Worm (Caenorhabditis elegans) whole organism, young adult: ENCODE measurements around the gene F54B11.8.

Source experiments
- B0336.3 ChIP-seq: fragments of 200-800 bp; sonication (Bioruptor generic); IDR thresholded peaks from 2 replicates; pipeline ENCODE4 v1.3.6; 2022; ENCODE audit warnings: missing genetic modification characterization, missing compliant biosample characterization
- F22D6.2 ChIP-seq: sonication (generic microtip); optimal IDR thresholded peaks from 2 replicates; lab custom pipeline; 2016; ENCODE audit warnings: mild to moderate bottlenecking, missing genetic modification characterization, missing compliant biosample characterization
- F33H1.4 ChIP-seq: fragments of 200-800 bp; sonication (Bioruptor generic); IDR thresholded peaks from 2 replicates; pipeline ENCODE4 v1.3.6; 2022; ENCODE audit warnings: missing genetic modification reagents, missing genetic modification characterization, missing compliant biosample characterization
- F39B2.1 ChIP-seq: fragments of 200-800 bp; sonication (Bioruptor generic); IDR thresholded peaks from 2 replicates; pipeline ENCODE4 v1.3.6; 2022; ENCODE audit warnings: missing genetic modification reagents, missing genetic modification characterization, missing compliant biosample characterization
- Y53F4B.3 ChIP-seq: fragments of 200-800 bp; sonication (Bioruptor generic); IDR thresholded peaks from 2 replicates; pipeline ENCODE4 v1.3.6; 2022; ENCODE audit warnings: missing genetic modification reagents, missing genetic modification characterization, missing compliant biosample characterization
- akir-1 ChIP-seq: fragments of 200-800 bp; sonication (Bioruptor generic); optimal IDR thresholded peaks from 2 replicates; lab custom pipeline; 2018; ENCODE audit warnings: mild to moderate bottlenecking, missing genetic modification characterization, moderate library complexity, missing compliant biosample characterization
- aptf-3 ChIP-seq: fragments of 200-800 bp; sonication (Bioruptor generic); IDR thresholded peaks from 2 replicates; pipeline ENCODE4 v1.3.6; 2022; ENCODE audit warnings: missing genetic modification characterization, missing compliant biosample characterization
- ccch-3 ChIP-seq: fragments of 200-800 bp; sonication (Bioruptor generic); optimal IDR thresholded peaks from 2 replicates; lab custom pipeline; 2018; ENCODE audit warnings: mild to moderate bottlenecking, missing genetic modification characterization, missing compliant biosample characterization
- cebp-1 ChIP-seq, 2 experiments: fragments of 200-800 bp in 1 of 2; sonication (Bioruptor generic) in 1 of 2; sonication (generic microtip) in 1 of 2; IDR thresholded peaks in 1 of 2; optimal IDR thresholded peaks in 1 of 2; 2 replicates each; pipeline versions ENCODE4 v1.3.6 to Lab custom; 2017 to 2022; ENCODE audit warnings: missing compliant biosample characterization in 2 of 2, missing genetic modification characterization in 2 of 2, mild to moderate bottlenecking in 1 of 2, missing genetic modification reagents in 1 of 2, moderate library complexity in 1 of 2
- cebp-2 ChIP-seq: fragments of 200-800 bp; sonication (Bioruptor generic); IDR thresholded peaks from 2 replicates; pipeline ENCODE4 v1.3.6; 2022; ENCODE audit warnings: missing genetic modification characterization, missing compliant biosample characterization
- ceh-40 ChIP-seq: fragments of 200-800 bp; sonication (Bioruptor generic); IDR thresholded peaks from 2 replicates; pipeline ENCODE4 v1.3.6; 2022; ENCODE audit warnings: missing genetic modification characterization, missing compliant biosample characterization
- ceh-58 ChIP-seq: fragments of 200-800 bp; sonication (Bioruptor generic); IDR thresholded peaks from 2 replicates; pipeline ENCODE4 v1.3.6; 2022; ENCODE audit warnings: missing genetic modification characterization, missing compliant biosample characterization
- chd-7 ChIP-seq: sonication (generic microtip); optimal IDR thresholded peaks from 2 replicates; lab custom pipeline; 2016; ENCODE audit warnings: mild to moderate bottlenecking, missing genetic modification characterization, moderate library complexity, missing compliant biosample characterization
- dpff-1 ChIP-seq: sonication (generic microtip); optimal IDR thresholded peaks from 2 replicates; lab custom pipeline; 2017; ENCODE audit warnings: mild to moderate bottlenecking, missing genetic modification characterization, missing compliant biosample characterization
- efl-1 ChIP-seq: fragments of 150-350 bp; optimal IDR thresholded peaks from 2 replicates; lab custom pipeline; 2014; ENCODE audit warnings: missing biosample characterization, missing genetic modification reagents, missing genetic modification characterization
- egrh-3 ChIP-seq: fragments of 200-800 bp; sonication (Bioruptor generic); IDR thresholded peaks from 2 replicates; pipeline ENCODE4 v1.3.6; 2022; ENCODE audit warnings: missing genetic modification reagents, missing genetic modification characterization, missing compliant biosample characterization
- hmg-20 ChIP-seq: fragments of 200-800 bp; sonication (Bioruptor generic); IDR thresholded peaks from 2 replicates; pipeline ENCODE4 v1.3.6; 2022; ENCODE audit warnings: missing genetic modification reagents, missing genetic modification characterization, missing compliant biosample characterization
- hrde-1 ChIP-seq: sonication (generic microtip); optimal IDR thresholded peaks from 2 replicates; lab custom pipeline; 2016; ENCODE audit warnings: missing genetic modification characterization, mild to moderate bottlenecking, missing compliant biosample characterization, moderate library complexity, missing genotype, missing genetic modification reagents, borderline replicate concordance
- let-526 ChIP-seq: fragments of 200-800 bp; sonication (Bioruptor generic); IDR thresholded peaks from 2 replicates; pipeline ENCODE4 v1.3.6; 2022; ENCODE audit warnings: missing genetic modification reagents, missing genetic modification characterization, missing compliant biosample characterization
- lin-54 ChIP-seq: fragments of 200-800 bp; sonication (Bioruptor generic); optimal IDR thresholded peaks from 2 replicates; lab custom pipeline; 2018; ENCODE audit warnings: mild to moderate bottlenecking, missing genetic modification characterization, missing compliant biosample characterization
- lir-1 ChIP-seq: fragments of 200-800 bp; sonication (Bioruptor generic); conservative IDR thresholded peaks from 2 replicates; pipeline ENCODE4 v1.3.6; 2022; ENCODE audit warnings: missing genetic modification reagents, missing genetic modification characterization, missing compliant biosample characterization
- madf-10 ChIP-seq: sonication (generic microtip); optimal IDR thresholded peaks from 2 replicates; lab custom pipeline; 2016; ENCODE audit warnings: mild to moderate bottlenecking, missing genetic modification characterization, missing compliant biosample characterization
- nfyb-1 ChIP-seq: fragments of 200-800 bp; sonication (Bioruptor generic); IDR thresholded peaks from 2 replicates; pipeline ENCODE4 v1.3.6; 2022; ENCODE audit warnings: missing genetic modification reagents, missing genetic modification characterization, missing compliant biosample characterization
- nhr-120 ChIP-seq: fragments of 200-800 bp; sonication (Bioruptor generic); IDR thresholded peaks from 2 replicates; pipeline ENCODE4 v1.3.6; 2022; ENCODE audit warnings: missing genetic modification characterization, missing compliant biosample characterization
- nhr-27 ChIP-seq: fragments of 200-800 bp; sonication (Bioruptor generic); optimal IDR thresholded peaks from 2 replicates; lab custom pipeline; 2018; ENCODE audit warnings: mild to moderate bottlenecking, missing genetic modification characterization, moderate library complexity, missing compliant biosample characterization
- repo-1 ChIP-seq: sonication (generic microtip); optimal IDR thresholded peaks from 2 replicates; lab custom pipeline; 2017; ENCODE audit warnings: mild to moderate bottlenecking, missing genetic modification characterization, missing compliant biosample characterization
- sdz-38 ChIP-seq: sonication (generic microtip); optimal IDR thresholded peaks from 2 replicates; lab custom pipeline; 2016; ENCODE audit warnings: missing genotype, missing genetic modification characterization, missing compliant biosample characterization
- sea-2 ChIP-seq: fragments of 200-800 bp; sonication (Bioruptor generic); IDR thresholded peaks from 2 replicates; pipeline ENCODE4 v1.3.6; 2022; ENCODE audit warnings: missing genetic modification characterization, missing compliant biosample characterization
- snpc-1.1 ChIP-seq: sonication (generic microtip); optimal IDR thresholded peaks from 2 replicates; lab custom pipeline; 2017; ENCODE audit warnings: missing genetic modification characterization, mild to moderate bottlenecking, missing compliant biosample characterization, antibody characterized with exemption, moderate library complexity, missing genotype, missing genetic modification reagents; ENCODE audit not compliant: insufficient read depth
- snpc-1.3 ChIP-seq: sonication (generic microtip); optimal IDR thresholded peaks from 2 replicates; lab custom pipeline; 2017; ENCODE audit warnings: missing genetic modification characterization, mild to moderate bottlenecking, missing compliant biosample characterization, antibody characterized with exemption, moderate library complexity, missing genotype, missing genetic modification reagents; ENCODE audit not compliant: insufficient read depth
- zfh-2 ChIP-seq: fragments of 200-800 bp; sonication (Bioruptor generic); conservative IDR thresholded peaks from 2 replicates; pipeline ENCODE4 v1.3.6; 2022; ENCODE audit warnings: missing genetic modification reagents, missing genetic modification characterization, missing compliant biosample characterization
- ztf-28 ChIP-seq: fragments of 200-800 bp; sonication (Bioruptor generic); IDR thresholded peaks from 2 replicates; pipeline ENCODE4 v1.3.6; 2022; ENCODE audit warnings: missing genetic modification reagents, missing genetic modification characterization, missing compliant biosample characterization
- ztf-6 ChIP-seq: fragments of 200-800 bp; sonication (Bioruptor generic); IDR thresholded peaks from 2 replicates; pipeline ENCODE4 v1.3.6; 2022; ENCODE audit warnings: missing genetic modification reagents, missing genetic modification characterization, missing compliant biosample characterization

The F54B11.8 gene

DNA sequence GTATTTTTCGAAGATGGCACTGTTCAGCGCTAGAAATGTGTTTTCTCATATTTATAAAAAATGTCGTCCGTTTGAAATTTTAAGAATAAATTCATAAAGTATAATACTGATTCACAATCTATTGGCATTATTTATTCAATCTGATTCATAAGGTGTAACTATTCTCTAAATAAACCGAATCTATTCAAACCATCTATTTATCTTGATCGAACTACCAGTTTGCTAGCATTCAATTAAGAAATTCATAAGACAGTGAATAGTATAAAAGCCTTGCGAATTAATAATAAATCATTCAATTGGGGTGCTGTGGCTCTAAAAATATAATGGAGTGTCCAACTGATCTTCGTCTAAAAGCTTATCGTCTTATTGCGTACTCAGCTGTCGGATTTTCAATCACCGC, 12.6 kb downstream of the F54B11.8 start, which contains the start of gene col-44:
Gene col-44, plus strand, starts transcription at position 301 of the 400 bp plus-strand sequence.
- no peak for TF ChIP-seq F22D6.2 (tag; lab: Kevin White, UChicago)
- no peak for TF ChIP-seq F39B2.1
- TF ChIP-seq ztf-6, result no peak
- TF ChIP-seq cebp-2 (GFP tag; lab: Robert Waterston, UW), result no peak
- TF ChIP-seq sdz-38 (tag; lab: Kevin White, UChicago), result no peak
- TF ChIP-seq sea-2 (GFP tag; lab: Robert Waterston, UW), result no peak
- no peak for TF ChIP-seq ztf-28
- no peak for TF ChIP-seq efl-1
- no peak for TF ChIP-seq nhr-27 (tag; lab: Kevin White, UChicago)

DNA sequence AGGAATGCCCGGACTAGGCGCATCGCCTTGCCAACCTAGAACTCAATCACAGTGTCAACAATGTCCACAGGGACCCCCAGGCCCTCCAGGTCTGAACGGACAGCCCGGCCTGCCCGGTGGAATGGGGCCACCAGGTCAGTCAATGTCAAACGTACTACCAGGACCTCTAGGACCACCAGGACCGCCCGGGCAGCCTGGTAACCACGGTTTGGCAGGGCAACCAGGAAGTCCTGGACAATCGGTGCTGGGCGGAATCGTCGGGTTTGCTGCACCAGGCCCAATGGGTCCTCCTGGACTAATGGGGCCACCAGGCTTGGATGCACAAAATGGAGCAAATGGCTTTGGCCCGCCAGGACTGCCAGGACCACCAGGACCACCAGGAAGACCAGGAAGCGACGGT, 13.0 kb downstream of the F54B11.8 start:
- TF ChIP-seq zfh-2 (GFP tag; lab: Robert Waterston, UW) (peak; percentile 90), nfyb-1 (GFP tag; lab: Robert Waterston, UW) (no peak), egrh-3 (GFP tag; lab: Robert Waterston, UW) (peak; percentile 51; the same call in 1 of the 2 replicates)

DNA sequence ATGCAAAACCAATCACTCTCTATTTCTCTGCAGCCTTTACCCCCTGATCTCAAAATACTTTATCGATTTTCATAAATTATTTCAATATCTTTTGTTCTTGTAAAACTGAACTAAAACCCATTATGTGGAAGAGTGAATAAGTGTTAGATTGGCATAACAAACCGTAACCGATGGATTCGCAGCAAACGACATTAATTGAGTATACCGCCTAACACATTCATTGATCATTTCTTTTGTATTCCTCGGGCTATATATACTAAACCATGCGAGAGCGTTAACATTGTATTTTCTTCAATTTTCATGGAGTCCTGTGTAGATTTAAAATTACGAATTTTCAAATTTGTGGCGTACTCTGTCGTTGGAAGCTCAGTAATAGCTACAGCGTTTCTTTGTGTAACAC, 14.0 kb downstream of the F54B11.8 start, which contains the start of gene col-9:
Gene col-9, plus strand, starts transcription at position 301 of the 400 bp plus-strand sequence.
- no peak for TF ChIP-seq ccch-3 (GFP tag; lab: Kevin White, UChicago)
- no peak for TF ChIP-seq ceh-40 (GFP tag; lab: Robert Waterston, UW)
- TF ChIP-seq lir-1 (GFP tag; lab: Robert Waterston, UW), result no peak
- TF ChIP-seq ceh-58, result no peak
- no peak for TF ChIP-seq repo-1 (tag; lab: Kevin White, UChicago)
- TF ChIP-seq aptf-3 (GFP tag; lab: Robert Waterston, UW), result no peak
- TF ChIP-seq snpc-1.3, result no peak
- TF ChIP-seq hmg-20 (GFP tag; lab: Robert Waterston, UW), result no peak
- no peak for TF ChIP-seq F33H1.4 (GFP tag; lab: Robert Waterston, UW)
- TF ChIP-seq B0336.3 (GFP tag; lab: Robert Waterston, UW), result no peak
- no peak for TF ChIP-seq let-526 (GFP tag; lab: Robert Waterston, UW)
- TF ChIP-seq nhr-120 (GFP tag; lab: Robert Waterston, UW), result no peak
- no peak for TF ChIP-seq snpc-1.1 (tag; lab: Kevin White, UChicago)
- no peak for TF ChIP-seq cebp-1 (GFP tag; IDR thresholded peaks at IDR 0.05; lab: Robert Waterston, UW)
- no peak for TF ChIP-seq cebp-1 (tag; optimal IDR thresholded peaks at IDR 0.05; lab: Kevin White, UChicago)
- no peak for TF ChIP-seq chd-7
- TF ChIP-seq Y53F4B.3 (GFP tag; lab: Robert Waterston, UW), result no peak
- no peak for TF ChIP-seq dpff-1 (tag; lab: Kevin White, UChicago)
- TF ChIP-seq zfh-2 (GFP tag; lab: Robert Waterston, UW), result no peak
- TF ChIP-seq hrde-1, result no peak
- TF ChIP-seq madf-10 (tag; lab: Kevin White, UChicago), result no peak

ce11 chrX:13584725-13585371, 18.9 kb downstream of the F54B11.8 start, which contains the start of gene unc-84:
Gene unc-84, plus strand, starts transcription at chrX:13584775.
- TF ChIP-seq nhr-120 (GFP tag; lab: Robert Waterston, UW) (no peak), zfh-2 (GFP tag; lab: Robert Waterston, UW) (peak; percentile 58; the same call in 1 of the 2 replicates), akir-1 (no peak), lin-54 (GFP tag; lab: Kevin White, UChicago) (peak; percentile 10)
